Worm (Caenorhabditis elegans): ENCODE data around the gene DH11.5.

The DH11.5 gene

DNA sequence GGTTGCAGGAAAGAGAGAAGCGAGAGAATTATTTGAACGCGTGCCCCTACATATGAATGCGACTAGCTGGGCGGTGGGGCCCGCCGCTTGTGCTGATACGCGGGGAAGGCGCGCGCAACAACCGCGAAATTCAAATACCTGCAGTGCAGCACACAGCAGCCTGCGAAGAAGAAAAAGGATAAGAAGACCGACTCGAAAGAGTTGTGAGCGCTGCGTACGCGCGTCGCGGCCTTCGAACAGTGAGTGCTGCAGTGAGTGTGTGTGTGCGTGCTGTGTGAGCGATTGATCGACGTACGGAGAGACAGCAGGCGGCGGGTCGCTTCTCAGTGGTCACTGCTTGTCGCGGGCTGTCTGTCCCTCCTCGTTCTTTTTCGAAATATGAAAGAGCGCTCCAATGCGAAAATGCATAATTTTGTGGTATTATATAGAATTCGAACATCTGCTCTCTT is 51.9 kb downstream of the DH11.5 start (continued):
- peak; percentile 51 for TF ChIP-seq ceh-6 (GFP tag; optimal IDR thresholded peaks at IDR 0.05)
- peak; percentile 54 for TF ChIP-seq pat-9 (tag; optimal IDR thresholded peaks at IDR 0.05)
- peak; percentile 83 for TF ChIP-seq F13H6.1 (tag; optimal IDR thresholded peaks at IDR 0.05)
- TF ChIP-seq lim-6 (tag; optimal IDR thresholded peaks at IDR 0.05): peak; percentile 45
- TF ChIP-seq ama-1 (optimal IDR thresholded peaks at IDR 0.05): no peak
- peak; percentile 39 for TF ChIP-seq eyg-1 (tag; optimal IDR thresholded peaks at IDR 0.05)
- peak; percentile 72 for TF ChIP-seq pros-1 (tag; optimal IDR thresholded peaks at IDR 0.05)
- TF ChIP-seq ceh-22 (tag; optimal IDR thresholded peaks at IDR 0.05): no peak
- peak; percentile 44 for TF ChIP-seq ceh-2 (tag; optimal IDR thresholded peaks at IDR 0.05)
- peak; percentile 94 for TF ChIP-seq ceh-34 (tag; optimal IDR thresholded peaks at IDR 0.05)
- peak; percentile 61 for TF ChIP-seq ceh-48 (tag; optimal IDR thresholded peaks at IDR 0.05)
- TF ChIP-seq ahr-1 (tag; optimal IDR thresholded peaks at IDR 0.05): no peak
- TF ChIP-seq ttx-3 (tag; optimal IDR thresholded peaks at IDR 0.05): no peak
- TF ChIP-seq hlh-8 (tag; optimal IDR thresholded peaks at IDR 0.05): peak; percentile 46
- no peak for TF ChIP-seq ceh-30 (tag; optimal IDR thresholded peaks at IDR 0.05)
- no peak for TF ChIP-seq ztf-16 (tag; optimal IDR thresholded peaks at IDR 0.05)
- no peak for TF ChIP-seq elt-4 (tag; optimal IDR thresholded peaks at IDR 0.05)
- TF ChIP-seq ceh-18 (tag; optimal IDR thresholded peaks at IDR 0.05): peak; percentile 90
- 0 out of 2 replicates have a peak, but pooled peaks have one; percentile 23 for TF ChIP-seq ceh-45 (GFP tag; IDR thresholded peaks at IDR 0.05)
- TF ChIP-seq K09A11.1 (tag; optimal IDR thresholded peaks at IDR 0.05; ENCODE audit: insufficient read depth): no peak
- TF ChIP-seq pha-4 (tag; optimal IDR thresholded peaks at IDR 0.05): no peak
- peak; percentile 79 for TF ChIP-seq unc-42 (tag; optimal IDR thresholded peaks at IDR 0.05)
- TF ChIP-seq dmd-4 (tag; optimal IDR thresholded peaks at IDR 0.05; ENCODE audit: borderline replicate concordance): no peak
- no peak for TF ChIP-seq fkh-10 (GFP tag; optimal IDR thresholded peaks at IDR 0.05)
- peak; percentile 71 for TF ChIP-seq T23F11.4 (GFP tag; optimal IDR thresholded peaks at IDR 0.05)
- TF ChIP-seq pqm-1 (tag; optimal IDR thresholded peaks at IDR 0.05): peak; percentile 36
- TF ChIP-seq C08G9.2 (tag; optimal IDR thresholded peaks at IDR 0.05): peak; percentile 60
- peak; percentile 34 for TF ChIP-seq Y22D7AL.16 (tag; optimal IDR thresholded peaks at IDR 0.05)
- peak; percentile 82 for TF ChIP-seq ceh-19 (GFP tag; optimal IDR thresholded peaks at IDR 0.05)
- peak; percentile 79 for TF ChIP-seq ceh-31 (tag; optimal IDR thresholded peaks at IDR 0.05)
- TF ChIP-seq hlh-13 (GFP tag; optimal IDR thresholded peaks at IDR 0.05): no peak
- peak; percentile 54 for TF ChIP-seq sdc-2 (tag; optimal IDR thresholded peaks at IDR 0.05)
- TF ChIP-seq zip-5 (tag; optimal IDR thresholded peaks at IDR 0.05): no peak
- peak; percentile 6 for TF ChIP-seq C38D4.7 (GFP tag; optimal IDR thresholded peaks at IDR 0.05)
- TF ChIP-seq madf-2 (tag; optimal IDR thresholded peaks at IDR 0.05): peak; percentile 59
- peak; percentile 52 for TF ChIP-seq fkh-6 (tag; optimal IDR thresholded peaks at IDR 0.05)
- peak; percentile 29 for TF ChIP-seq unc-86 (tag; optimal IDR thresholded peaks at IDR 0.05)
- no peak for TF ChIP-seq tbx-7 (tag; optimal IDR thresholded peaks at IDR 0.05)
- TF ChIP-seq ceh-9 (tag; optimal IDR thresholded peaks at IDR 0.05): no peak
- peak; percentile 63 for TF ChIP-seq unc-55 (GFP tag; optimal IDR thresholded peaks at IDR 0.05)
- TF ChIP-seq lin-11 (tag; optimal IDR thresholded peaks at IDR 0.05): no peak
- TF ChIP-seq nhr-11 (tag; optimal IDR thresholded peaks at IDR 0.05): no peak
- TF ChIP-seq che-1 (tag; optimal IDR thresholded peaks at IDR 0.05): peak; percentile 52
- peak; percentile 62 for TF ChIP-seq elt-2 (tag; optimal IDR thresholded peaks at IDR 0.05)

DNA sequence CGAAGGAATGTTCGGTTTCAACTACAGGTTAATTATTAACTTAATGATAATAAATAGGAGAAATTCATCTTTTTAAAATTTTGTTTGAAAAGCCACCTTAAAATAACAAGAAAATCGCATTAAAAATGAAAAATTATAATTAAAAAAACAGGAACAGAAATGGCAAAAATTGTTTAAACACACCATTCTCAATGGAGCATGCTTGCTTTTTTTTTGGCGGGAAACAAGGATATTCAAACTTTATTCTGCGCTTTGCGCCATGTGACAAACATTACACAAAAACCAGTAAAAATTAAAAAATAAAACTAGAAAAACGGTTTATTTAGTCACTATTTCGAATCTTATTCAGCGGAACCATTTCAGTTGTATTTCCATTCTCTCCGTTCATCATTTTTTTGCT is 52.3 kb downstream of the DH11.5 start:
- TF ChIP-seq ahr-1 (tag; optimal IDR thresholded peaks at IDR 0.05) (no peak), dve-1 (tag; optimal IDR thresholded peaks at IDR 0.05) (no peak), lim-6 (tag; optimal IDR thresholded peaks at IDR 0.05) (no peak), sdc-2 (tag; optimal IDR thresholded peaks at IDR 0.05) (no peak)

All from whole organism, late embryonic.